Worm (Caenorhabditis elegans) whole organism, late embryonic: ENCODE results near the gene B0272.4.

Experiments
- C08G9.2 ChIP-seq: sonication (generic microtip); optimal IDR thresholded peaks from 2 replicates; lab custom pipeline; 2016; ENCODE audit warnings: mild to moderate bottlenecking, missing genetic modification characterization, moderate library complexity, missing compliant biosample characterization
- K02D7.2 ChIP-seq: sonication (generic microtip); optimal IDR thresholded peaks from 2 replicates; lab custom pipeline; 2017; ENCODE audit warnings: mild to moderate bottlenecking, missing genetic modification characterization, missing compliant biosample characterization
- K09A11.1 ChIP-seq: sonication (generic microtip); optimal IDR thresholded peaks from 2 replicates; lab custom pipeline; 2017; ENCODE audit warnings: antibody characterized with exemption, mild to moderate bottlenecking, missing genetic modification characterization, missing compliant biosample characterization; ENCODE audit not compliant: insufficient read depth
- Y22D7AL.16 ChIP-seq: sonication (generic microtip); optimal IDR thresholded peaks from 2 replicates; lab custom pipeline; 2016; ENCODE audit warnings: missing genetic modification characterization, missing compliant biosample characterization
- ceh-14 ChIP-seq: sonication (generic microtip); optimal IDR thresholded peaks from 2 replicates; lab custom pipeline; 2016; ENCODE audit warnings: missing genotype, missing genetic modification characterization, missing compliant biosample characterization
- ceh-18 ChIP-seq: sonication (generic microtip); optimal IDR thresholded peaks from 2 replicates; lab custom pipeline; 2016; ENCODE audit warnings: missing genetic modification characterization, missing compliant biosample characterization
- ceh-22 ChIP-seq: sonication (generic microtip); optimal IDR thresholded peaks from 2 replicates; lab custom pipeline; 2017; ENCODE audit warnings: missing biosample characterization, missing genetic modification characterization
- ceh-24 ChIP-seq: sonication (generic microtip); optimal IDR thresholded peaks from 2 replicates; lab custom pipeline; 2016; ENCODE audit warnings: mild to moderate bottlenecking, missing genetic modification characterization, missing compliant biosample characterization
- ceh-31 ChIP-seq: sonication (generic microtip); optimal IDR thresholded peaks from 2 replicates; lab custom pipeline; 2016; ENCODE audit warnings: missing genetic modification characterization, missing compliant biosample characterization
- ceh-34 ChIP-seq: sonication (generic microtip); optimal IDR thresholded peaks from 2 replicates; lab custom pipeline; 2016; ENCODE audit warnings: mild to moderate bottlenecking, missing genetic modification characterization, missing compliant biosample characterization
- ceh-45 ChIP-seq: fragments of 200-800 bp; sonication (Bioruptor generic); IDR thresholded peaks from 2 replicates; pipeline ENCODE4 v1.3.6; 2022; ENCODE audit warnings: missing genetic modification reagents, missing genetic modification characterization, missing compliant biosample characterization
- ceh-48 ChIP-seq: sonication (generic microtip); optimal IDR thresholded peaks from 2 replicates; lab custom pipeline; 2016; ENCODE audit warnings: missing genetic modification characterization, inconsistent platforms, missing compliant biosample characterization
- ceh-6 ChIP-seq: fragments of 200-800 bp; sonication (Bioruptor generic); optimal IDR thresholded peaks from 2 replicates; lab custom pipeline; 2018; ENCODE audit warnings: mild to moderate bottlenecking, missing genetic modification characterization, missing compliant biosample characterization
- che-1 ChIP-seq: sonication (generic microtip); optimal IDR thresholded peaks from 2 replicates; lab custom pipeline; 2016; ENCODE audit warnings: mild to moderate bottlenecking, missing genetic modification characterization, missing compliant biosample characterization
- dmd-4 ChIP-seq: sonication (generic microtip); optimal IDR thresholded peaks from 2 replicates; lab custom pipeline; 2016; ENCODE audit warnings: borderline replicate concordance, missing genetic modification characterization, missing compliant biosample characterization
- dve-1 ChIP-seq: sonication (generic microtip); optimal IDR thresholded peaks from 2 replicates; lab custom pipeline; 2017; ENCODE audit warnings: antibody characterized with exemption, mild to moderate bottlenecking, missing genetic modification characterization, missing compliant biosample characterization
- elt-2 ChIP-seq: sonication (generic microtip); optimal IDR thresholded peaks from 2 replicates; lab custom pipeline; 2016; ENCODE audit warnings: missing genetic modification reagents, missing genetic modification characterization, missing compliant biosample characterization
- ets-4 ChIP-seq: sonication (generic microtip); optimal IDR thresholded peaks from 2 replicates; lab custom pipeline; 2016; ENCODE audit warnings: missing genetic modification characterization, missing compliant biosample characterization
- fkh-10 ChIP-seq: fragments of 150-350 bp; optimal IDR thresholded peaks from 2 replicates; lab custom pipeline; 2014; ENCODE audit warnings: missing biosample characterization, missing genetic modification reagents, missing genetic modification characterization
- fkh-6 ChIP-seq: sonication (generic microtip); optimal IDR thresholded peaks from 2 replicates; lab custom pipeline; 2016; ENCODE audit warnings: missing genetic modification characterization, missing compliant biosample characterization
- hlh-13 ChIP-seq: fragments of 200-800 bp; sonication (Bioruptor generic); optimal IDR thresholded peaks from 2 replicates; lab custom pipeline; 2018; ENCODE audit warnings: mild to moderate bottlenecking, missing genetic modification characterization, missing compliant biosample characterization
- hlh-15 ChIP-seq: sonication (generic microtip); optimal IDR thresholded peaks from 2 replicates; lab custom pipeline; 2016; ENCODE audit warnings: missing genetic modification characterization, missing compliant biosample characterization
- hlh-6 ChIP-seq: sonication (generic microtip); optimal IDR thresholded peaks from 2 replicates; lab custom pipeline; 2016; ENCODE audit warnings: missing genotype, missing genetic modification characterization, missing compliant biosample characterization
- lin-11 ChIP-seq: fragments of 200-800 bp; sonication (Bioruptor generic); optimal IDR thresholded peaks from 2 replicates; lab custom pipeline; 2018; ENCODE audit warnings: mild to moderate bottlenecking, missing genetic modification characterization, missing compliant biosample characterization
- madf-2 ChIP-seq: sonication (generic microtip); optimal IDR thresholded peaks from 2 replicates; lab custom pipeline; 2017; ENCODE audit warnings: missing genetic modification characterization, missing compliant biosample characterization
- mec-3 ChIP-seq: sonication (generic microtip); optimal IDR thresholded peaks from 2 replicates; lab custom pipeline; 2016; ENCODE audit warnings: borderline replicate concordance, missing genetic modification characterization, missing compliant biosample characterization
- nfya-1 ChIP-seq: sonication (generic microtip); optimal IDR thresholded peaks from 2 replicates; lab custom pipeline; 2017; ENCODE audit warnings: missing genetic modification characterization, mild to moderate bottlenecking, missing compliant biosample characterization, antibody characterized with exemption, moderate library complexity
- nhr-232 ChIP-seq: sonication (generic microtip); optimal IDR thresholded peaks from 2 replicates; lab custom pipeline; 2016; ENCODE audit warnings: missing genetic modification characterization, missing compliant biosample characterization
- npax-4 ChIP-seq: sonication (generic microtip); optimal IDR thresholded peaks from 2 replicates; lab custom pipeline; 2016; ENCODE audit warnings: missing genetic modification characterization, missing compliant biosample characterization
- odd-2 ChIP-seq: sonication (generic microtip); optimal IDR thresholded peaks from 2 replicates; lab custom pipeline; 2017; ENCODE audit warnings: antibody characterized with exemption, mild to moderate bottlenecking, missing genetic modification characterization, missing compliant biosample characterization
- pag-3 ChIP-seq: sonication (generic microtip); optimal IDR thresholded peaks from 2 replicates; lab custom pipeline; 2016; ENCODE audit warnings: missing compliant biosample characterization, missing genetic modification characterization, borderline replicate concordance
- pat-9 ChIP-seq: fragments of 200-800 bp; sonication (Bioruptor generic); optimal IDR thresholded peaks from 2 replicates; lab custom pipeline; 2018; ENCODE audit warnings: mild to moderate bottlenecking, missing genetic modification characterization, moderate library complexity, missing compliant biosample characterization
- pax-1 ChIP-seq: fragments of 150-350 bp; optimal IDR thresholded peaks from 2 replicates; lab custom pipeline; 2014; ENCODE audit warnings: missing biosample characterization, missing genetic modification characterization
- pha-2 ChIP-seq: sonication (generic microtip); optimal IDR thresholded peaks from 2 replicates; lab custom pipeline; 2017; ENCODE audit warnings: mild to moderate bottlenecking, missing genetic modification characterization, missing compliant biosample characterization
- pha-4 ChIP-seq: fragments of 150-350 bp; optimal IDR thresholded peaks from 2 replicates; lab custom pipeline; 2018; ENCODE audit warnings: missing biosample characterization, missing genetic modification reagents, missing genetic modification characterization
- pqm-1 ChIP-seq: sonication (generic microtip); optimal IDR thresholded peaks from 2 replicates; lab custom pipeline; 2016; ENCODE audit warnings: missing genetic modification characterization, missing compliant biosample characterization
- rnt-1 ChIP-seq: sonication (generic microtip); optimal IDR thresholded peaks from 2 replicates; lab custom pipeline; 2016; ENCODE audit warnings: missing genetic modification characterization, missing compliant biosample characterization
- sdc-2 ChIP-seq: sonication (generic microtip); optimal IDR thresholded peaks from 2 replicates; lab custom pipeline; 2016; ENCODE audit warnings: missing genotype, missing genetic modification characterization, missing compliant biosample characterization
- sox-4 ChIP-seq: sonication (generic microtip); optimal IDR thresholded peaks from 2 replicates; lab custom pipeline; 2017; ENCODE audit warnings: mild to moderate bottlenecking, missing genetic modification characterization, inconsistent platforms, missing compliant biosample characterization
- tbx-2 ChIP-seq: sonication (generic microtip); optimal IDR thresholded peaks from 2 replicates; lab custom pipeline; 2016; ENCODE audit warnings: missing genetic modification characterization, missing compliant biosample characterization
- tbx-7 ChIP-seq: sonication (generic microtip); optimal IDR thresholded peaks from 2 replicates; lab custom pipeline; 2016; ENCODE audit warnings: missing genotype, missing genetic modification characterization, missing compliant biosample characterization
- ttx-3 ChIP-seq: sonication (generic microtip); optimal IDR thresholded peaks from 2 replicates; lab custom pipeline; 2016; ENCODE audit warnings: missing genetic modification reagents, missing genetic modification characterization, missing compliant biosample characterization
- unc-3 ChIP-seq, 2 experiments: fragments of 200-800 bp in 1 of 2; sonication (Bioruptor generic) in 1 of 2; sonication (generic microtip) in 1 of 2; conservative IDR thresholded peaks in 1 of 2; optimal IDR thresholded peaks in 1 of 2; 2 replicates each; pipeline versions ENCODE4 v1.3.6 to Lab custom; 2016 to 2022; ENCODE audit warnings: missing compliant biosample characterization in 2 of 2, missing genetic modification characterization in 2 of 2, missing genetic modification reagents in 1 of 2
- unc-86 ChIP-seq: sonication (generic microtip); optimal IDR thresholded peaks from 2 replicates; lab custom pipeline; 2016; ENCODE audit warnings: missing genetic modification characterization, missing compliant biosample characterization
- ztf-16 ChIP-seq: sonication (generic microtip); optimal IDR thresholded peaks from 2 replicates; lab custom pipeline; 2017; ENCODE audit warnings: missing genetic modification characterization, missing compliant biosample characterization

The B0272.4 gene

DNA sequence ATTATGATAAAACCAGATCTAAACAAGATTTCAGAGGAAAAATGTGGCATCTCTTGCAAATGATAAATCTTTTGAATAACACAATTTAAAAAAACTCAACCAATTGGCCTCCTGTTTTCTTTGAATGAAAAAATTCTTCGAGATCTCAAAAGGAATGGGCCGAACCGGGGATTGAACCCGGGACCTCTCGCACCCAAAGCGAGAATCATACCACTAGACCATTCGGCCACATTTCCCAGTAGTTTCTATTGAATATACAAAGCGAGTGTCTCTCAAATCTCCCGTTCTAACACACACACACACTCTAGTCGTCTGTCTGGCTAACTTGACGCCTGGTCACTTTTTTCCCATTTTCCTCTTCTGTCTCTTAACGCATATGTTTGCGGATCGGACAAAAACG is 39.3 kb downstream of the B0272.4 start (continued):
- TF ChIP-seq unc-3 (GFP tag; conservative IDR thresholded peaks at IDR 0.05; lab: Robert Waterston, UW): peak; percentile 85
- peak; percentile 80 for TF ChIP-seq unc-3 (tag; optimal IDR thresholded peaks at IDR 0.05; lab: Kevin White, UChicago)
- no peak for TF ChIP-seq fkh-10 (GFP tag; lab: Kevin White, UChicago)
- TF ChIP-seq rnt-1: peak; percentile 69
- peak; percentile 86 for TF ChIP-seq pat-9 (tag; lab: Kevin White, UChicago)
- TF ChIP-seq hlh-6 (tag; lab: Kevin White, UChicago): peak; percentile 90
- peak; percentile 90 for TF ChIP-seq ceh-45 (GFP tag; lab: Robert Waterston, UW)
- peak; percentile 70 for TF ChIP-seq ceh-48 (tag; lab: Kevin White, UChicago)
- TF ChIP-seq ceh-31: peak; percentile 70
- peak; percentile 78 for TF ChIP-seq nhr-232
- TF ChIP-seq ceh-22 (tag; lab: Kevin White, UChicago): no peak
- TF ChIP-seq ceh-24 (tag; lab: Kevin White, UChicago): peak; percentile 67
- peak; percentile 82 for TF ChIP-seq lin-11 (tag; lab: Kevin White, UChicago)
- peak; percentile 79 for TF ChIP-seq ztf-16 (tag; lab: Kevin White, UChicago)
- peak; percentile 91 for TF ChIP-seq dve-1
- peak; percentile 73 for TF ChIP-seq Y22D7AL.16
- peak; percentile 87 for TF ChIP-seq che-1 (tag; lab: Kevin White, UChicago)
- no peak for TF ChIP-seq pha-4 (tag; lab: Kevin White, UChicago)
- TF ChIP-seq dmd-4: peak; percentile 74
- TF ChIP-seq sdc-2 (tag; lab: Kevin White, UChicago): peak; percentile 96
- peak; percentile 83 for TF ChIP-seq ceh-6
- peak; percentile 27 for TF ChIP-seq ets-4 (tag; lab: Kevin White, UChicago)
- TF ChIP-seq pqm-1 (tag; lab: Kevin White, UChicago): peak; percentile 11
- peak; percentile 82 for TF ChIP-seq hlh-15
- TF ChIP-seq elt-2: peak; percentile 88
- TF ChIP-seq C08G9.2 (tag; lab: Kevin White, UChicago): peak; percentile 61
- TF ChIP-seq K02D7.2 (tag; lab: Kevin White, UChicago): peak; percentile 70
- TF ChIP-seq npax-4 (tag; lab: Kevin White, UChicago): peak; percentile 61
- no peak for TF ChIP-seq mec-3 (tag; lab: Kevin White, UChicago)
- TF ChIP-seq odd-2: peak; percentile 71
- peak; percentile 94 for TF ChIP-seq K09A11.1 (tag; lab: Kevin White, UChicago)
- peak; percentile 79 for TF ChIP-seq hlh-13 (GFP tag; lab: Kevin White, UChicago)
- TF ChIP-seq, all 69 proteins: peak for 62

DNA sequence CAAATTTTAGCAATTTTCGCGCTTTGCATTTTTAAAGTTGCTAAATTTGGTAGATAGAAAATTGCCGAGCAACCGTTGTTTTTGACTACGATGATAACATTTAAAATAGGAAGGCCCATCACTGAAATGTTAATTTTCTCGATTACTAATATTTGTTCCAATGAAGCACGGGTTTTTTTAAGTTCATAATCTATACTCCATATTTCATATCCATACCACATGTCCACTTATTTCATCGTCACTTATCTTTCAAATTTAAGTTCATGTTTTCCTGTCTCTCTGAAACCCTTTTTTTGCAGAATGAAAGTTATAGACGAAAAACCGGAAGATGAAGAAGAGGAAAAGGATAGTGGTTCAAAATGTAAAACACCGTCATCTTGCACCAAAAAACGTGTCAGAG is 43.9 kb downstream of the B0272.4 start, which contains the start of gene gap-2:
Gene gap-2, plus strand, starts transcription at position 301 of the 400 bp plus-strand sequence.
- TF ChIP-seq pha-2 (tag; lab: Kevin White, UChicago): no peak
- no peak for TF ChIP-seq fkh-6 (tag; lab: Kevin White, UChicago)
- no peak for TF ChIP-seq pag-3 (tag; lab: Kevin White, UChicago)
- no peak for TF ChIP-seq K02D7.2 (tag; lab: Kevin White, UChicago)
- no peak for TF ChIP-seq ttx-3 (tag; lab: Kevin White, UChicago)
- TF ChIP-seq hlh-13 (GFP tag; lab: Kevin White, UChicago): no peak
- TF ChIP-seq nfya-1 (tag; lab: Kevin White, UChicago): no peak
- TF ChIP-seq pax-1 (tag; lab: Kevin White, UChicago): no peak
- no peak for TF ChIP-seq hlh-15
- no peak for TF ChIP-seq unc-86 (tag; lab: Kevin White, UChicago)
- no peak for TF ChIP-seq tbx-7 (tag; lab: Kevin White, UChicago)
- TF ChIP-seq npax-4 (tag; lab: Kevin White, UChicago): no peak

DNA sequence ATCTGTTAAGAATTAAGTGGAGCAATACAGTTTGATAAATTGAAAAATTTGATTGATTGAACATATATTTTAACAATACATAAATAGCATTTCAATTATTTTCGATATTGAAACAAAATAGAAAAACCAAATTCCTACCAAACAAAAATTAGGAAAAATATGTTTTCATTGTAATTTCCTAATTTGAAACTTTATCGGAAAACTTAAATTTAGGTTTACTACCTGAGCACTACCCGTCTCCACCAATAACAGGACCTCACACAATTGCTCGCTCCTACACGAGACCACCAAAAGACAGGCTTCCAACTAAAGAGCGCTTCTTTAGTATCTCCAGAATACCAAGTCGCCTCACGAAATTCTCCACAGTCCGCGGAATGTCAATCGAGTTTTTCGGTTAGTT is 48.5 kb downstream of the B0272.4 start:
- TF ChIP-seq unc-86 (tag; lab: Kevin White, UChicago) (no peak), npax-4 (tag; lab: Kevin White, UChicago) (no peak), madf-2 (tag; lab: Kevin White, UChicago) (no peak), ceh-34 (no peak), tbx-7 (tag; lab: Kevin White, UChicago) (no peak), hlh-15 (no peak), hlh-6 (tag; lab: Kevin White, UChicago) (no peak), ceh-18 (tag; lab: Kevin White, UChicago) (no peak), nfya-1 (tag; lab: Kevin White, UChicago) (no peak), che-1 (tag; lab: Kevin White, UChicago) (no peak), mec-3 (tag; lab: Kevin White, UChicago) (no peak), sox-4 (tag; lab: Kevin White, UChicago) (no peak), tbx-2 (no peak), ceh-14 (tag; lab: Kevin White, UChicago) (no peak)
